Worm (Caenorhabditis elegans): Measurements from ENCODE around the gene npr-28.

The npr-28 gene

DNA sequence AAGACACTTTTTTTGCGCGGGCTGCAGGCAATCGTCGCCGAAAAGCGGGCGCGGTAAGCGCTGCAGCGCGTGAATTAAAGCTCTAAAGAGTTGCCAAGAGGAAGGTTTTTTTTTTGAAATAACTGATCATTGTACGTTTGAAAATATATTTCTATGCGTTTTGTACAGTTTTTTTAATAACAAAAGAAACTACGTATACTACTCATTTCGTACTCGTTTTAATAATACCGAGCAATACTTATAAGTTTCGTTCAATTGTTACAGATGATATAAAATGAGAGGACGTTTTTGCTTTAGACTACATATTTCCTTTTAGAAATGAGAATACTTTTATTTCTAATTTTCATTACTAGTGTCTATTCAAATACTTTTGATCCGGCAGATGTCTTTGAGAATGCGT is 21.0 kb upstream of the npr-28 start, which contains the start of gene nep-15:
nep-15 (plus strand) TSS at position 301 of the 400 bp plus-strand sequence.
- TF ChIP-seq nhr-43 (tag; optimal IDR thresholded peaks at IDR 0.05; ENCODE audit: poor library complexity, severe bottlenecking) (no peak), nhr-237 (tag; optimal IDR thresholded peaks at IDR 0.05) (no peak), ama-1 (optimal IDR thresholded peaks at IDR 0.05) (no peak), unc-39 (tag; optimal IDR thresholded peaks at IDR 0.05) (no peak), lin-39 (tag; optimal IDR thresholded peaks at IDR 0.05) (no peak)

DNA sequence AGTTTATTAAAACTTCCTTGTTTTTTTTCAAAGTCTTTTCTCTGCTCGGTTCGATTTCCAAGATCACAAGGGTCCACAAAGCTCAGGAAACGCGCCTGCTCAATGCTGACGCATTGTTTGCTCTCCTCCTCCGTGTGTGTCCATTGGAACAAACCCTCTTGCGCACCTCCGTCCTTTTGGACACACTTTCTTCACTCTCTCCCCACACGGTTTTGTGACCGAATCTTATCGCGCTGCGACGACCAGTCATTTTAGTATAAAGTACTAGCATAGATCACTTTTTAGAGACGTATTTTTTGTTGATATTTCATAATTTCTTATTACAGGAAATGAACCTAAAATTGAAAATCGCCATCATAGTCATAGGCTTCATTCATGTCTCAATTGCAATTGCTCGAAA is 17.3 kb upstream of the npr-28 start:
- TF ChIP-seq elt-1 (tag; optimal IDR thresholded peaks at IDR 0.05) (no peak), daf-12 (tag; optimal IDR thresholded peaks at IDR 0.05) (no peak), nfya-1 (tag; optimal IDR thresholded peaks at IDR 0.05; ENCODE audit: insufficient read depth) (peak; percentile 86), nhr-237 (tag; optimal IDR thresholded peaks at IDR 0.05) (no peak), lin-15B (tag; optimal IDR thresholded peaks at IDR 0.05) (peak; percentile 64), pha-4 (tag; optimal IDR thresholded peaks at IDR 0.05) (peak; percentile 80), nhr-67 (tag; optimal IDR thresholded peaks at IDR 0.05) (no peak), nhr-23 (tag; optimal IDR thresholded peaks at IDR 0.05) (no peak), snpc-4 (tag; optimal IDR thresholded peaks at IDR 0.05) (peak; percentile 69), lsy-12 (tag; optimal IDR thresholded peaks at IDR 0.05) (peak; percentile 8), hmg-11 (tag; optimal IDR thresholded peaks at IDR 0.05) (peak; percentile 56), skn-1 (tag; optimal IDR thresholded peaks at IDR 0.05) (no peak), fos-1 (tag; optimal IDR thresholded peaks at IDR 0.05) (no peak), ceh-16 (tag; optimal IDR thresholded peaks at IDR 0.05) (no peak), nhr-12 (tag; optimal IDR thresholded peaks at IDR 0.05) (no peak), zag-1 (tag; optimal IDR thresholded peaks at IDR 0.05) (no peak), ceh-28 (tag; optimal IDR thresholded peaks at IDR 0.05) (peak; percentile 45), ama-1 (optimal IDR thresholded peaks at IDR 0.05) (no peak), ceh-82 (tag; optimal IDR thresholded peaks at IDR 0.05) (no peak), ZK546.5 (tag; optimal IDR thresholded peaks at IDR 0.05) (no peak), egl-5 (tag; optimal IDR thresholded peaks at IDR 0.05) (no peak), lin-39 (tag; optimal IDR thresholded peaks at IDR 0.05) (peak; percentile 63), pqm-1 (tag; optimal IDR thresholded peaks at IDR 0.05) (peak; percentile 82), tbx-2 (tag; optimal IDR thresholded peaks at IDR 0.05) (peak; percentile 72), unc-62 (GFP tag; optimal IDR thresholded peaks at IDR 0.05) (no peak), ztf-4 (tag; optimal IDR thresholded peaks at IDR 0.05) (no peak), nhr-43 (tag; optimal IDR thresholded peaks at IDR 0.05; ENCODE audit: poor library complexity, severe bottlenecking) (no peak), aly-2 (tag; optimal IDR thresholded peaks at IDR 0.05) (no peak), fkh-2 (tag; optimal IDR thresholded peaks at IDR 0.05) (no peak), jun-1 (tag; optimal IDR thresholded peaks at IDR 0.05) (peak; percentile 81), nhr-11 (tag; optimal IDR thresholded peaks at IDR 0.05) (no peak), R02D3.7 (tag; optimal IDR thresholded peaks at IDR 0.05) (peak; percentile 42), ztf-11 (tag; optimal IDR thresholded peaks at IDR 0.05) (no peak), mml-1 (tag; optimal IDR thresholded peaks at IDR 0.05) (no peak), nhr-25 (tag; optimal IDR thresholded peaks at IDR 0.05) (no peak), unc-39 (tag; optimal IDR thresholded peaks at IDR 0.05) (no peak), fkh-10 (GFP tag; optimal IDR thresholded peaks at IDR 0.05) (no peak), elt-2 (tag; optimal IDR thresholded peaks at IDR 0.05) (peak; percentile 62), nhr-76 (tag; optimal IDR thresholded peaks at IDR 0.05) (no peak), elt-3 (tag; optimal IDR thresholded peaks at IDR 0.05) (no peak), ceh-9 (tag; optimal IDR thresholded peaks at IDR 0.05) (no peak), eor-1 (tag; optimal IDR thresholded peaks at IDR 0.05) (no peak), sea-2 (GFP tag; optimal IDR thresholded peaks at IDR 0.05) (no peak), nhr-77 (tag; optimal IDR thresholded peaks at IDR 0.05) (no peak), egl-27 (tag; optimal IDR thresholded peaks at IDR 0.05) (peak; percentile 3), nhr-28 (tag; optimal IDR thresholded peaks at IDR 0.05) (no peak), mdl-1 (tag; optimal IDR thresholded peaks at IDR 0.05) (no peak)

Measured in whole organism, L3 larva.